Worm (Caenorhabditis elegans) whole organism, L3 larva: ENCODE data around the gene T12D8.5.

Experiments used
- aly-2 ChIP-seq: fragments of 150-350 bp; optimal IDR thresholded peaks from 2 replicates; lab custom pipeline; 2014; ENCODE audit warnings: missing biosample characterization, missing genetic modification characterization
- elt-2 ChIP-seq: sonication (generic microtip); optimal IDR thresholded peaks from 2 replicates; lab custom pipeline; 2016; ENCODE audit warnings: missing genetic modification reagents, mild to moderate bottlenecking, missing genetic modification characterization, missing compliant biosample characterization
- jun-1 ChIP-seq: fragments of 150-350 bp; optimal IDR thresholded peaks from 2 replicates; lab custom pipeline; 2014; ENCODE audit warnings: missing biosample characterization, missing genetic modification reagents, missing genetic modification characterization
- mdl-1 ChIP-seq: fragments of 150-350 bp; optimal IDR thresholded peaks from 2 replicates; lab custom pipeline; 2014; ENCODE audit warnings: missing biosample characterization, missing genetic modification characterization
- nhr-11 ChIP-seq: fragments of 150-350 bp; optimal IDR thresholded peaks from 2 replicates; lab custom pipeline; 2014; ENCODE audit warnings: missing biosample characterization, missing genetic modification characterization
- nhr-43 ChIP-seq: sonication (generic microtip); optimal IDR thresholded peaks from 2 replicates; lab custom pipeline; 2016; ENCODE audit warnings: mild to moderate bottlenecking, missing genetic modification characterization, missing compliant biosample characterization; ENCODE audit not compliant: poor library complexity, severe bottlenecking
- snpc-4 ChIP-seq: fragments of 150-350 bp; optimal IDR thresholded peaks from 2 replicates; lab custom pipeline; 2014; ENCODE audit warnings: missing biosample characterization, missing genetic modification characterization
- unc-39 ChIP-seq: sonication (generic microtip); optimal IDR thresholded peaks from 4 replicates; lab custom pipeline; 2017; ENCODE audit warnings: missing biosample characterization, missing genetic modification characterization
- unc-62 ChIP-seq: fragments of 150-350 bp; sonication (generic microtip); optimal IDR thresholded peaks from 4 replicates; lab custom pipeline; 2014; ENCODE audit warnings: missing biosample characterization, missing genetic modification reagents, missing genetic modification characterization
- ztf-4 ChIP-seq: fragments of 150-350 bp; optimal IDR thresholded peaks from 2 replicates; lab custom pipeline; 2014; ENCODE audit warnings: missing biosample characterization, missing genetic modification characterization

- TF ChIP-seq elt-2 (no peak), unc-39 (tag; lab: Kevin White, UChicago) (no peak), jun-1 (tag; lab: Kevin White, UChicago) (no peak), nhr-43 (tag; lab: Kevin White, UChicago) (no peak), aly-2 (no peak), unc-62 (GFP tag; lab: Kevin White, UChicago) (no peak), snpc-4 (tag; lab: Kevin White, UChicago) (no peak), nhr-11 (no peak), ztf-4 (tag; lab: Kevin White, UChicago) (no peak), mdl-1 (no peak)
Measured at ce11 chrIII:13600254-13600653, 26.3 kb downstream of the T12D8.5 start.
